Worm (Caenorhabditis elegans) whole organism, L4/young adult: Measurements from ENCODE around the gene gdh-1.

ENCODE experiments used
- W03F9.2 ChIP-seq: fragments of 150-350 bp; optimal IDR thresholded peaks from 2 replicates; lab custom pipeline; 2014; ENCODE audit warnings: missing biosample characterization, missing genetic modification characterization
- dao-5 ChIP-seq: sonication (generic microtip); optimal IDR thresholded peaks from 2 replicates; lab custom pipeline; 2016; ENCODE audit warnings: missing genotype, missing genetic modification characterization, moderate library complexity, missing compliant biosample characterization
- him-1 ChIP-seq: sonication (generic microtip); optimal IDR thresholded peaks from 2 replicates; lab custom pipeline; 2016; ENCODE audit warnings: missing genotype, missing genetic modification reagents, missing genetic modification characterization, missing compliant biosample characterization

The gdh-1 gene

ce11 chrIV:11924092-11924491 is 29.0 kb upstream of the gdh-1 start:
- TF ChIP-seq W03F9.2: no peak
- no peak for TF ChIP-seq dao-5 (tag; lab: Kevin White, UChicago)
- TF ChIP-seq him-1 (tag; lab: Kevin White, UChicago): no peak

- TF ChIP-seq him-1 (tag; lab: Kevin White, UChicago) (no peak), dao-5 (tag; lab: Kevin White, UChicago) (no peak), W03F9.2 (no peak)
Observed at ce11 chrIV:11925346-11926075, 27.5 kb upstream of the gdh-1 start, which contains the start of the genes srlf-33 and srlf-32. Gene srlf-33, minus strand, starts transcription at chrIV:11925446. Gene srlf-32, plus strand, starts transcription at chrIV:11926025.

- no peak for TF ChIP-seq W03F9.2
- TF ChIP-seq him-1 (tag; lab: Kevin White, UChicago): no peak
- TF ChIP-seq dao-5 (tag; lab: Kevin White, UChicago): no peak
Observed at ce11 chrIV:11928388-11928787, 24.7 kb upstream of the gdh-1 start.

ce11 chrIV:11930572-11930971 is 22.5 kb upstream of the gdh-1 start, which contains the start of gene nhx-9:
Gene nhx-9, plus strand, starts transcription at chrIV:11930872.
- TF ChIP-seq him-1 (tag; lab: Kevin White, UChicago): no peak
- no peak for TF ChIP-seq dao-5 (tag; lab: Kevin White, UChicago)
- TF ChIP-seq W03F9.2: no peak

ce11 chrIV:11937087-11937486 is 16.0 kb upstream of the gdh-1 start, which contains the start of gene slc-5A12:
Gene slc-5A12, plus strand, starts transcription at chrIV:11937419.
- TF ChIP-seq W03F9.2: no peak
- no peak for TF ChIP-seq dao-5 (tag; lab: Kevin White, UChicago)
- no peak for TF ChIP-seq him-1 (tag; lab: Kevin White, UChicago)

ce11 chrIV:11938554-11938953 is 14.5 kb upstream of the gdh-1 start:
- TF ChIP-seq him-1 (tag; lab: Kevin White, UChicago) (no peak), dao-5 (tag; lab: Kevin White, UChicago) (no peak), W03F9.2 (no peak)

ce11 chrIV:11942313-11942712 is 10.7 kb upstream of the gdh-1 start, which contains the start of gene ZK829.1:
Gene ZK829.1, minus strand, starts transcription at chrIV:11942413.
- TF ChIP-seq dao-5 (tag; lab: Kevin White, UChicago): no peak
- no peak for TF ChIP-seq him-1 (tag; lab: Kevin White, UChicago)
- TF ChIP-seq W03F9.2: no peak

ce11 chrIV:11945621-11946020 is 7.4 kb upstream of the gdh-1 start, which contains the start of gene ZK829.3:
Gene ZK829.3, minus strand, starts transcription at chrIV:11945721.
- TF ChIP-seq dao-5 (tag; lab: Kevin White, UChicago): no peak
- no peak for TF ChIP-seq W03F9.2

ce11 chrIV:11949717-11950116 is 3.3 kb upstream of the gdh-1 start, which contains the start of gene hdl-1:
Gene hdl-1, minus strand, starts transcription at chrIV:11949817.
- TF ChIP-seq him-1 (tag; lab: Kevin White, UChicago): no peak
- TF ChIP-seq dao-5 (tag; lab: Kevin White, UChicago): no peak
- TF ChIP-seq W03F9.2: no peak

- no peak for TF ChIP-seq W03F9.2
- TF ChIP-seq dao-5 (tag; lab: Kevin White, UChicago): no peak
- no peak for TF ChIP-seq him-1 (tag; lab: Kevin White, UChicago)
Observed at ce11 chrIV:11950270-11950669, 2.8 kb upstream of the gdh-1 start, which contains the start of gene tbx-36. Gene tbx-36, plus strand, starts transcription at chrIV:11950570.

- no peak for TF ChIP-seq dao-5 (tag; lab: Kevin White, UChicago)
Observed at ce11 chrIV:11955592-11955991, 2.5 kb downstream of the gdh-1 start.

ce11 chrIV:11956387-11956786 is 3.3 kb downstream of the gdh-1 start:
- TF ChIP-seq dao-5 (tag; lab: Kevin White, UChicago): no peak
- no peak for TF ChIP-seq W03F9.2
- TF ChIP-seq him-1 (tag; lab: Kevin White, UChicago): no peak

- TF ChIP-seq W03F9.2: no peak
- no peak for TF ChIP-seq him-1 (tag; lab: Kevin White, UChicago)
- TF ChIP-seq dao-5 (tag; lab: Kevin White, UChicago): no peak
Observed at ce11 chrIV:11957074-11957473, 4.0 kb downstream of the gdh-1 start.

ce11 chrIV:11959573-11959972 is 6.5 kb downstream of the gdh-1 start, which contains the start of gene tgt-1:
Gene tgt-1, minus strand, starts transcription at chrIV:11959804.
- TF ChIP-seq dao-5 (tag; lab: Kevin White, UChicago) (no peak), him-1 (tag; lab: Kevin White, UChicago) (no peak), W03F9.2 (no peak)
